Fruit fly (Drosophila melanogaster) whole organism, embryonic: ENCODE results near the gene Elp6.

ENCODE experiments used
- BtbVII ChIP-seq: fragments of 200-800 bp; sonication (Bioruptor generic); optimal IDR thresholded peaks from 3 replicates; lab custom pipeline; 2017; ENCODE audit warnings: missing biosample characterization, mild to moderate bottlenecking, missing genetic modification characterization
- CG11504 ChIP-seq: fragments of 200-800 bp; sonication (Bioruptor generic); optimal IDR thresholded peaks from 3 replicates; lab custom pipeline; 2019; ENCODE audit warnings: missing biosample characterization, mild to moderate bottlenecking, missing genetic modification characterization, moderate library complexity
- CG15073 ChIP-seq: fragments of 200-800 bp; sonication (Bioruptor generic); optimal IDR thresholded peaks from 2 replicates; lab custom pipeline; 2016; ENCODE audit warnings: missing biosample characterization, missing genetic modification characterization
- CG15269 ChIP-seq: fragments of 200-800 bp; sonication (Bioruptor generic); optimal IDR thresholded peaks from 2 replicates; lab custom pipeline; 2018; ENCODE audit warnings: missing biosample characterization, mild to moderate bottlenecking, missing genetic modification characterization, moderate library complexity
- CG16813 ChIP-seq: fragments of 200-800 bp; sonication (Bioruptor generic); IDR thresholded peaks from 3 replicates; pipeline ENCODE4 v1.3.6; 2022; ENCODE audit warnings: missing biosample characterization, missing genetic modification characterization; ENCODE audit not compliant: partially characterized antibody
- CG18764 ChIP-seq: fragments of 200-800 bp; sonication (Bioruptor generic); optimal IDR thresholded peaks from 3 replicates; lab custom pipeline; 2016; ENCODE audit warnings: missing biosample characterization, missing genetic modification characterization
- CG2678 ChIP-seq: fragments of 200-800 bp; sonication (Bioruptor generic); optimal IDR thresholded peaks from 3 replicates; lab custom pipeline; 2019; ENCODE audit warnings: missing biosample characterization, mild to moderate bottlenecking, missing genetic modification characterization, moderate library complexity
- CG30431 ChIP-seq: fragments of 200-800 bp; sonication (Bioruptor generic); optimal IDR thresholded peaks from 2 replicates; lab custom pipeline; 2017; ENCODE audit warnings: missing biosample characterization, missing genetic modification characterization
- CG31365 ChIP-seq: fragments of 200-800 bp; sonication (Bioruptor generic); optimal IDR thresholded peaks from 2 replicates; lab custom pipeline; 2018; ENCODE audit warnings: missing biosample characterization, mild to moderate bottlenecking, missing genetic modification characterization
- CG8359 ChIP-seq: fragments of 200-800 bp; sonication (Bioruptor generic); optimal IDR thresholded peaks from 2 replicates; lab custom pipeline; 2017; ENCODE audit warnings: missing biosample characterization, mild to moderate bottlenecking, missing genetic modification characterization, borderline replicate concordance
- CG8924 ChIP-seq: fragments of 200-800 bp; optimal IDR thresholded peaks from 3 replicates; lab custom pipeline; 2019; ENCODE audit warnings: missing biosample characterization, mild to moderate bottlenecking, missing genetic modification characterization, moderate library complexity
- D19A ChIP-seq: fragments of 200-800 bp; optimal IDR thresholded peaks from 3 replicates; lab custom pipeline; 2019; ENCODE audit warnings: missing biosample characterization, mild to moderate bottlenecking, missing genetic modification characterization, moderate library complexity
- Dip2 ChIP-seq: fragments of 200-800 bp; sonication (Bioruptor generic); IDR thresholded peaks from 2 replicates; pipeline ENCODE4 v1.3.6; 2022; ENCODE audit warnings: missing biosample characterization, missing genetic modification characterization
- Doc3 ChIP-seq: fragments of 200-800 bp; sonication (Bioruptor generic); IDR thresholded peaks from 3 replicates; pipeline ENCODE4 v1.3.6; 2022; ENCODE audit warnings: missing biosample characterization, missing genetic modification characterization; ENCODE audit not compliant: partially characterized antibody
- GATAe ChIP-seq: fragments of 200-800 bp; sonication (Bioruptor generic); conservative IDR thresholded peaks from 2 replicates; pipeline ENCODE4 v1.3.6; 2022; ENCODE audit warnings: missing biosample characterization, missing genetic modification characterization
- Hand ChIP-seq: fragments of 200-800 bp; sonication (Bioruptor generic); optimal IDR thresholded peaks from 2 replicates; lab custom pipeline; 2017; ENCODE audit warnings: mild to moderate bottlenecking, missing biosample characterization, missing genetic modification reagents, missing genetic modification characterization
- Kr ChIP-seq: fragments of 200-800 bp; sonication (Bioruptor generic); optimal IDR thresholded peaks from 2 replicates; lab custom pipeline; 2017; ENCODE audit warnings: missing biosample characterization, mild to moderate bottlenecking, missing genetic modification characterization
- Oli ChIP-seq: fragments of 200-800 bp; sonication (Bioruptor generic); optimal IDR thresholded peaks from 2 replicates; lab custom pipeline; 2018; ENCODE audit warnings: missing biosample characterization, mild to moderate bottlenecking, missing genetic modification characterization, moderate library complexity
- Sox100B ChIP-seq: fragments of 200-800 bp; sonication (Bioruptor generic); optimal IDR thresholded peaks from 3 replicates; lab custom pipeline; 2018; ENCODE audit warnings: missing biosample characterization, mild to moderate bottlenecking, missing genetic modification characterization
- YL-1 ChIP-seq: fragments of 200-800 bp; sonication (Bioruptor generic); optimal IDR thresholded peaks from 3 replicates; lab custom pipeline; 2017; ENCODE audit warnings: missing biosample characterization, mild to moderate bottlenecking, missing genetic modification characterization
- chn ChIP-seq: fragments of 200-800 bp; sonication (Bioruptor generic); optimal IDR thresholded peaks from 2 replicates; lab custom pipeline; 2016; ENCODE audit warnings: missing biosample characterization, missing genetic modification characterization
- ci ChIP-seq: fragments of 200-800 bp; sonication (Bioruptor generic); IDR thresholded peaks from 3 replicates; pipeline ENCODE4 v1.3.6; 2022; ENCODE audit warnings: missing biosample characterization, missing genetic modification characterization
- crol ChIP-seq: fragments of 200-800 bp; sonication (Bioruptor generic); IDR thresholded peaks from 2 replicates; pipeline ENCODE4 v1.3.6; 2022; ENCODE audit warnings: missing biosample characterization, missing genetic modification characterization
- cwo ChIP-seq: fragments of 200-800 bp; sonication (Bioruptor generic); optimal IDR thresholded peaks from 3 replicates; lab custom pipeline; 2017; ENCODE audit warnings: missing biosample characterization, missing genetic modification characterization, mild to moderate bottlenecking, moderate library complexity, missing genetic modification reagents
- dan ChIP-seq: fragments of 200-800 bp; sonication (Bioruptor generic); IDR thresholded peaks from 2 replicates; pipeline ENCODE4 v1.3.6; 2022; ENCODE audit warnings: missing biosample characterization, missing genetic modification characterization
- emc ChIP-seq: fragments of 200-800 bp; sonication (Bioruptor generic); optimal IDR thresholded peaks from 2 replicates; lab custom pipeline; 2016; ENCODE audit warnings: missing biosample characterization, missing genetic modification characterization
- gem ChIP-seq: fragments of 200-800 bp; sonication (Bioruptor generic); optimal IDR thresholded peaks from 2 replicates; lab custom pipeline; 2019; ENCODE audit warnings: missing biosample characterization, mild to moderate bottlenecking, missing genetic modification characterization, moderate library complexity
- gfzf ChIP-seq: fragments of 200-800 bp; sonication (Bioruptor generic); optimal IDR thresholded peaks from 2 replicates; lab custom pipeline; 2016; ENCODE audit warnings: missing biosample characterization, mild to moderate bottlenecking, missing genetic modification characterization, moderate library complexity
- insv ChIP-seq, 2 experiments: fragments of 200-800 bp; sonication (Bioruptor generic); optimal IDR thresholded peaks; 3 replicates each; lab custom pipeline; 2016 to 2018; ENCODE audit warnings: missing biosample characterization in 2 of 2, missing genetic modification characterization in 2 of 2
- kni ChIP-seq: fragments of 200-800 bp; sonication (Bioruptor generic); optimal IDR thresholded peaks from 3 replicates; lab custom pipeline; 2017; ENCODE audit warnings: mild to moderate bottlenecking, missing biosample characterization, missing genetic modification reagents, missing genetic modification characterization
- lab ChIP-seq: fragments of 200-800 bp; sonication (Bioruptor generic); optimal IDR thresholded peaks from 3 replicates; lab custom pipeline; 2017; ENCODE audit warnings: missing biosample characterization, missing genetic modification characterization, mild to moderate bottlenecking, moderate library complexity, missing genetic modification reagents
- nerfin-1 ChIP-seq: fragments of 200-800 bp; sonication (Bioruptor generic); optimal IDR thresholded peaks from 3 replicates; lab custom pipeline; 2019; ENCODE audit warnings: missing biosample characterization, mild to moderate bottlenecking, missing genetic modification characterization, moderate library complexity
- row ChIP-seq: fragments of 200-800 bp; sonication (Bioruptor generic); IDR thresholded peaks from 3 replicates; pipeline ENCODE4 v1.3.6; 2022; ENCODE audit warnings: missing biosample characterization, missing genetic modification characterization
- sim ChIP-seq: fragments of 200-800 bp; sonication (Bioruptor generic); IDR thresholded peaks from 2 replicates; pipeline ENCODE4 v1.3.6; 2022; ENCODE audit warnings: missing biosample characterization, missing genetic modification characterization
- tap ChIP-seq: fragments of 200-800 bp; optimal IDR thresholded peaks from 3 replicates; lab custom pipeline; 2019; ENCODE audit warnings: missing biosample characterization, mild to moderate bottlenecking, missing genetic modification characterization, moderate library complexity

Elp6 gene

DNA sequence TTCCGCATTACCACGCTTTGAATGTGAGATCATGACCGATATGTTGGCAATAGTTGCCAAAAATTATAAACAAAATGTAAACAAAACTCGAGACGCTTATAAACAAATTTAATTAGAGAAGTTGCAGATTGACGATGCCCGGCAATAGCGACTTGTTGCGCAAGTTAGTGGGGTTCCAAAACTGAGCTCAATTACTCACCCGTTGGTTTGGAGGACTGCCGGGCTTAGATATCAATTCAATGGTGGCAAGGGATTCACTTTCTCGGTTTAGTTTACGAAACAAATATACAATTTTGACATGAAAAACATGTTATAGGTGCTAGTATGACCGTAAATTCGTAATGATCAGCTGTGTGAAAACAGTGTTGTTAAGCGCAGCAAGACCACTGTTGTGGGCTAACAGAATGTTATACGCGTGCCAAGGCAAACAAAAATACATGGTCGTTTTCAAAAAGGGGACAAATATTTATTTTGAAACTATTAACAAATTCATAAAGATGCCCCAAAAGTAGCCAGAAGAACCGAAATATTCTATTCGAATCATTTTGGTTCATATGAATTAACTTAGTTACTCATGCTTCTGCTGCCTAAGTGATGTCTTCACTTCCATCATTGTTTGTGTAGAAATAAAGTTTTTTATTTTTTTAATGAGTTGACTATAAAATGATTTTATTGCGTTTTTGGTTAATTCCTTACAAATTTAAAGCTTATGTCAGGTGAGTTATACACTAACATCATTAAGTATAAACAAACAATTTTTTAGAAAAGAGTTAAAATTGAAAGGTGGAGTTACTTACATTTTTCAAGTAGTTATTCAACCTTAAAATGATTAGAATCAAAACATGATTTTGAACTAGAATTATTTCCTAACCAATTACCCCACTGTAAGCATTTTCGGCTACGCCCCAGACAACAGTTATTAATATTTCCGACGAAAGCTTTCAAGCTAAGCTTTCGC lies at the start of gene Elp6 (continued):
- TF ChIP-seq ci (GFP tag; lab: Robert Waterston, UW), result peak; percentile 6; the same call in 1 of the 3 replicates

- TF ChIP-seq CG30431 (GFP tag; lab: Kevin White, UChicago), result no peak
- no peak for TF ChIP-seq CG8359 (GFP tag; lab: Kevin White, UChicago)
- no peak for TF ChIP-seq CG31365 (tag; lab: Kevin White, UChicago)
- no peak for TF ChIP-seq BtbVII
- no peak for TF ChIP-seq tap
- no peak for TF ChIP-seq lab (GFP tag; lab: Kevin White, UChicago)
- TF ChIP-seq sim (GFP tag; lab: Robert Waterston, UW), result no peak
- TF ChIP-seq CG16813, result no peak
- no peak for TF ChIP-seq Doc3 (GFP tag; lab: Robert Waterston, UW)
- TF ChIP-seq Hand (GFP tag; lab: Kevin White, UChicago), result no peak
- no peak for TF ChIP-seq crol (GFP tag; lab: Robert Waterston, UW)
- no peak for TF ChIP-seq row (GFP tag; lab: Robert Waterston, UW)
- no peak for TF ChIP-seq nerfin-1
Observed at dm6 chr3R:13415186-13415585, 48.5 kb upstream of the Elp6 start, which contains the start of gene yellow-e. Gene yellow-e, minus strand, starts transcription at chr3R:13415286.

dm6 chr3R:13412704-13413103 lies 46.0 kb upstream of the Elp6 start:
- TF ChIP-seq chn (GFP tag; lab: Kevin White, UChicago) (no peak), Dip2 (GFP tag; lab: Robert Waterston, UW) (no peak), CG15073 (GFP tag; lab: Kevin White, UChicago) (no peak), kni (no peak), Kr (no peak), CG18764 (GFP tag; lab: Kevin White, UChicago) (no peak), Oli (no peak), YL-1 (no peak), CG2678 (tag; lab: Kevin White, UChicago) (no peak)
- TF ChIP-seq, all 482 proteins: peak for 0

DNA sequence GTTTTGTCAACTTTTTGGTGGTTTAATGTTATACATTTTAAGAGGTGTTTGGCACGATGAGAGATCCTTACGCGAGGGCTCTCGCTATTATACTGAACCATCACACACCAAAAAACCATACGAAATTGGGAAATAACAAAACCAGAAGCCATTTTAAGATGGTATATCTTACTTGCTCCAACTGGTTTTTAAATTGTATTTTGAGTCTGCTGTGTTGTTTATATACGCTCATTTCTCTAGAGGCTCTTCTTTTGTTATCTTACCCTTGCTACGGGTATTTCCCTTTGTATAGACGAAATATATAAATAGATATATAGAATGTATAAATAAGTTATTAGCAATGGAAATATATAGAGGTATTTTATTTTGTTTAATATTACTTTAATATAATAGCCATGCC lies 40.2 kb upstream of the Elp6 start, which contains the start of gene yellow-e2:
Gene yellow-e2 (minus strand): TSS at position 101 of the 400 bp plus-strand sequence.
- TF ChIP-seq emc (GFP tag; lab: Kevin White, UChicago), result no peak
- TF ChIP-seq CG15269 (tag; lab: Kevin White, UChicago), result peak; percentile 23
- TF ChIP-seq GATAe (GFP tag; lab: Robert Waterston, UW), result no peak
- TF ChIP-seq gem (tag; lab: Kevin White, UChicago), result peak; percentile 29
- no peak for TF ChIP-seq Sox100B (GFP tag; lab: Kevin White, UChicago)
- TF ChIP-seq gfzf (GFP tag; lab: Kevin White, UChicago), result no peak
- no peak for TF ChIP-seq cwo (GFP tag; lab: Kevin White, UChicago)
- peak; percentile 27 for TF ChIP-seq CG8924
- peak in 1 of 2 experiments; percentile 25 for TF ChIP-seq insv (GFP tag; optimal IDR thresholded peaks at IDR 0.05; lab: Kevin White, UChicago)
- TF ChIP-seq dan (GFP tag; lab: Robert Waterston, UW), result no peak
- peak; percentile 77 for TF ChIP-seq D19A (tag; lab: Kevin White, UChicago)
- TF ChIP-seq CG11504 (tag; lab: Kevin White, UChicago), result peak; percentile 3
